Worm (Caenorhabditis elegans) whole organism, L1 larva: Measurements from ENCODE around the gene fbxa-113.
A peak's percentile ranks its signal among the peaks of the same experiment; 100 is the strongest.

ENCODE experiments used
- C16A3.4 ChIP-seq: fragments of 150-350 bp; optimal IDR thresholded peaks from 2 replicates; lab custom pipeline; 2014; ENCODE audit warnings: missing biosample characterization, missing genetic modification characterization
- alr-1 ChIP-seq: fragments of 200-800 bp; sonication (Bioruptor generic); optimal IDR thresholded peaks from 2 replicates; lab custom pipeline; 2018; ENCODE audit warnings: borderline replicate concordance, mild to moderate bottlenecking, missing genetic modification characterization, missing compliant biosample characterization
- ama-1 ChIP-seq: fragments of 150-350 bp; optimal IDR thresholded peaks from 2 replicates; lab custom pipeline; 2014
- ceh-63 ChIP-seq: fragments of 200-800 bp; sonication (Bioruptor generic); optimal IDR thresholded peaks from 2 replicates; lab custom pipeline; 2018; ENCODE audit warnings: mild to moderate bottlenecking, missing genetic modification characterization, missing compliant biosample characterization
- ceh-82 ChIP-seq, 3 experiments: fragments of 150-350 bp in 1 of 3; sonication (generic microtip) in 2 of 3; optimal IDR thresholded peaks; 2 replicates each; lab custom pipeline; 2014 to 2017; ENCODE audit warnings: missing biosample characterization in 3 of 3, missing genetic modification characterization in 3 of 3
- ceh-88 ChIP-seq: fragments of 200-800 bp; sonication (Bioruptor generic); IDR thresholded peaks from 2 replicates; pipeline ENCODE4 v1.3.6; 2022; ENCODE audit warnings: missing genetic modification characterization, missing compliant biosample characterization
- ceh-90 ChIP-seq: sonication (generic microtip); optimal IDR thresholded peaks from 2 replicates; lab custom pipeline; 2016; ENCODE audit warnings: missing genetic modification characterization, missing compliant biosample characterization
- ces-1 ChIP-seq: fragments of 150-350 bp; optimal IDR thresholded peaks from 2 replicates; lab custom pipeline; 2014; ENCODE audit warnings: missing biosample characterization, missing genetic modification reagents, missing genetic modification characterization
- dpl-1 ChIP-seq, 3 experiments: fragments of 150-350 bp in 2 of 3; sonication (generic microtip) in 1 of 3; optimal IDR thresholded peaks; 2 replicates each; lab custom pipeline; 2014 to 2017; ENCODE audit warnings: missing biosample characterization in 3 of 3, missing genetic modification characterization in 3 of 3, missing genetic modification reagents in 3 of 3
- efl-1 ChIP-seq, 4 experiments: fragments of 150-350 bp; optimal IDR thresholded peaks in 3 of 4; peaks in 1 of 4; 1 replicate in 1 of 4; 2 replicates in 3 of 4; lab custom pipeline; 2014; ENCODE audit warnings: missing biosample characterization in 2 of 4, missing genetic modification characterization in 2 of 4, missing genetic modification reagents in 2 of 4
- elt-2 ChIP-seq: sonication (generic microtip); optimal IDR thresholded peaks from 2 replicates; lab custom pipeline; 2016; ENCODE audit warnings: missing genetic modification characterization, mild to moderate bottlenecking, inconsistent platforms, missing compliant biosample characterization, missing genetic modification reagents
- elt-3 ChIP-seq, 6 experiments: fragments of 150-350 bp in 1 of 6; sonication (generic microtip); optimal IDR thresholded peaks; 2 replicates each; lab custom pipeline; 2017 to 2018; ENCODE audit warnings: missing biosample characterization in 6 of 6, missing genetic modification characterization in 6 of 6, inconsistent platforms in 1 of 6
- ets-5 ChIP-seq: fragments of 200-800 bp; sonication (Bioruptor generic); IDR thresholded peaks from 2 replicates; pipeline ENCODE4 v1.3.6; 2022; ENCODE audit warnings: missing genetic modification characterization, missing compliant biosample characterization
- fkh-10 ChIP-seq: sonication (generic microtip); optimal IDR thresholded peaks from 2 replicates; lab custom pipeline; 2017; ENCODE audit warnings: missing biosample characterization, missing genetic modification reagents, missing genetic modification characterization
- fkh-4 ChIP-seq: sonication (generic microtip); optimal IDR thresholded peaks from 2 replicates; lab custom pipeline; 2016; ENCODE audit warnings: missing compliant biosample characterization, missing genetic modification characterization, borderline replicate concordance
- fkh-8 ChIP-seq: sonication (generic microtip); optimal IDR thresholded peaks from 2 replicates; lab custom pipeline; 2016; ENCODE audit warnings: mild to moderate bottlenecking, missing genetic modification characterization, missing compliant biosample characterization
- grh-1 ChIP-seq: fragments of 200-800 bp; sonication (Bioruptor generic); IDR thresholded peaks from 2 replicates; pipeline ENCODE4 v1.3.6; 2022; ENCODE audit warnings: missing genetic modification reagents, missing genetic modification characterization, missing compliant biosample characterization
- jun-1 ChIP-seq: fragments of 150-350 bp; optimal IDR thresholded peaks from 2 replicates; lab custom pipeline; 2014; ENCODE audit warnings: missing biosample characterization, missing genetic modification reagents, missing genetic modification characterization
- lin-13 ChIP-seq: fragments of 150-350 bp; optimal IDR thresholded peaks from 2 replicates; lab custom pipeline; 2014; ENCODE audit warnings: missing biosample characterization, missing genetic modification reagents, missing genetic modification characterization
- lin-35 ChIP-seq, 2 experiments: fragments of 150-350 bp; optimal IDR thresholded peaks; 2 replicates each; lab custom pipeline; 2014; ENCODE audit warnings: missing biosample characterization in 2 of 2, missing genetic modification characterization in 2 of 2, missing genetic modification reagents in 2 of 2
- lin-39 ChIP-seq: fragments of 150-350 bp; optimal IDR thresholded peaks from 2 replicates; lab custom pipeline; 2014; ENCODE audit warnings: missing biosample characterization, missing genetic modification reagents, missing genetic modification characterization
- lir-3 ChIP-seq: sonication (generic microtip); optimal IDR thresholded peaks from 2 replicates; lab custom pipeline; 2016; ENCODE audit warnings: mild to moderate bottlenecking, missing genetic modification characterization, moderate library complexity, missing compliant biosample characterization; ENCODE audit not compliant: poor library complexity
- lsy-2 ChIP-seq, 2 experiments: fragments of 150-350 bp; optimal IDR thresholded peaks; 2 replicates each; lab custom pipeline; 2014; ENCODE audit warnings: missing biosample characterization in 2 of 2, missing genetic modification characterization in 2 of 2
- nhr-11 ChIP-seq: fragments of 150-350 bp; optimal IDR thresholded peaks from 2 replicates; lab custom pipeline; 2014; ENCODE audit warnings: missing biosample characterization, missing genetic modification characterization
- nhr-12 ChIP-seq: sonication (generic microtip); optimal IDR thresholded peaks from 2 replicates; lab custom pipeline; 2017; ENCODE audit warnings: missing biosample characterization, missing genetic modification characterization
- nhr-19 ChIP-seq: fragments of 200-800 bp; sonication (Bioruptor generic); conservative IDR thresholded peaks from 2 replicates; pipeline ENCODE4 v1.3.6; 2022; ENCODE audit warnings: missing genetic modification characterization, missing compliant biosample characterization
- nhr-20 ChIP-seq: sonication (generic microtip); optimal IDR thresholded peaks from 2 replicates; lab custom pipeline; 2016; ENCODE audit warnings: mild to moderate bottlenecking, missing genetic modification characterization, missing compliant biosample characterization
- nhr-28 ChIP-seq: fragments of 150-350 bp; optimal IDR thresholded peaks from 2 replicates; lab custom pipeline; 2014; ENCODE audit warnings: missing biosample characterization, missing genetic modification characterization
- nhr-71 ChIP-seq: sonication (generic microtip); optimal IDR thresholded peaks from 2 replicates; lab custom pipeline; 2016; ENCODE audit warnings: mild to moderate bottlenecking, missing genetic modification characterization, moderate library complexity, missing compliant biosample characterization
- nhr-77 ChIP-seq: fragments of 150-350 bp; optimal IDR thresholded peaks from 2 replicates; lab custom pipeline; 2014; ENCODE audit warnings: missing biosample characterization, missing genetic modification characterization
- nhr-84 ChIP-seq: sonication (generic microtip); optimal IDR thresholded peaks from 2 replicates; lab custom pipeline; 2017; ENCODE audit warnings: missing biosample characterization, missing genetic modification characterization
- nhr-90 ChIP-seq: sonication (generic microtip); optimal IDR thresholded peaks from 2 replicates; lab custom pipeline; 2016; ENCODE audit warnings: mild to moderate bottlenecking, missing genetic modification characterization, missing compliant biosample characterization; ENCODE audit not compliant: poor library complexity
- pax-3 ChIP-seq: fragments of 200-800 bp; sonication (Bioruptor generic); optimal IDR thresholded peaks from 2 replicates; lab custom pipeline; 2018; ENCODE audit warnings: mild to moderate bottlenecking, missing genetic modification characterization, moderate library complexity, missing compliant biosample characterization
- pqm-1 ChIP-seq: sonication (generic microtip); optimal IDR thresholded peaks from 3 replicates; lab custom pipeline; 2017; ENCODE audit warnings: missing biosample characterization, missing genetic modification characterization
- rnt-1 ChIP-seq: sonication (generic microtip); optimal IDR thresholded peaks from 2 replicates; lab custom pipeline; 2016; ENCODE audit warnings: mild to moderate bottlenecking, missing genetic modification characterization, moderate library complexity, missing compliant biosample characterization
- snu-23 ChIP-seq: sonication (generic microtip); optimal IDR thresholded peaks from 2 replicates; lab custom pipeline; 2016; ENCODE audit warnings: missing genetic modification characterization, missing compliant biosample characterization
- sptf-1 ChIP-seq: fragments of 150-350 bp; optimal IDR thresholded peaks from 2 replicates; lab custom pipeline; 2014; ENCODE audit warnings: missing biosample characterization, missing genetic modification characterization
- unc-30 ChIP-seq: sonication (generic microtip); optimal IDR thresholded peaks from 2 replicates; lab custom pipeline; 2017; ENCODE audit warnings: missing biosample characterization, missing genetic modification characterization
- unc-62 ChIP-seq: fragments of 150-350 bp; optimal IDR thresholded peaks from 2 replicates; lab custom pipeline; 2014; ENCODE audit warnings: missing biosample characterization, missing genetic modification reagents, missing genetic modification characterization
- vab-15 ChIP-seq: sonication (generic microtip); optimal IDR thresholded peaks from 2 replicates; lab custom pipeline; 2017; ENCODE audit warnings: missing genotype, mild to moderate bottlenecking, missing genetic modification characterization, missing compliant biosample characterization

Gene fbxa-113

ce11 chrV:20164059-20164892 is 38.9 kb upstream of the fbxa-113 start, which contains the start of gene F19B2.5:
Gene F19B2.5, minus strand, starts transcription at chrV:20164165.
- TF ChIP-seq pax-3 (peak; percentile 25), pqm-1 (tag; lab: Kevin White, UChicago) (peak; percentile 72), jun-1 (tag; lab: Kevin White, UChicago) (peak; percentile 66), lin-35 (GFP tag; optimal IDR thresholded peaks at IDR 0.05; lab: Kevin White, UChicago) (peak in 1 of 2 experiments; percentile 46), nhr-19 (GFP tag; lab: Robert Waterston, UW) (0 out of 2 replicates have a peak, but pooled peaks have one; percentile 8), elt-2 (tag; lab: Kevin White, UChicago) (peak; percentile 99), nhr-20 (tag; lab: Kevin White, UChicago) (peak; percentile 50), snu-23 (no peak), sptf-1 (tag; lab: Kevin White, UChicago) (no peak), ets-5 (GFP tag; lab: Robert Waterston, UW) (no peak), ceh-88 (GFP tag; lab: Robert Waterston, UW) (no peak), unc-62 (GFP tag; lab: Kevin White, UChicago) (no peak), nhr-90 (peak; percentile 47), nhr-71 (peak; percentile 67)

- no peak for TF ChIP-seq lin-39 (tag; lab: Kevin White, UChicago)
- no peak for TF ChIP-seq unc-30
- TF ChIP-seq ceh-63 (GFP tag; lab: Kevin White, UChicago): no peak
- no peak for TF ChIP-seq alr-1 (tag; lab: Kevin White, UChicago)
- TF ChIP-seq rnt-1: no peak
- TF ChIP-seq nhr-77 (tag; lab: Kevin White, UChicago): no peak
- no peak for TF ChIP-seq jun-1 (tag; lab: Kevin White, UChicago)
- TF ChIP-seq C16A3.4 (tag; lab: Kevin White, UChicago): no peak
- TF ChIP-seq nhr-12: no peak
- no peak for TF ChIP-seq fkh-8 (tag; lab: Kevin White, UChicago)
- TF ChIP-seq ama-1 (lab: Kevin White, UChicago): no peak
- no peak for TF ChIP-seq nhr-28
- TF ChIP-seq unc-62 (GFP tag; lab: Kevin White, UChicago): no peak
- TF ChIP-seq lin-13 (GFP tag; lab: Kevin White, UChicago): no peak
- no peak for TF ChIP-seq nhr-84 (tag; lab: Kevin White, UChicago)
- TF ChIP-seq ceh-82 (tag; optimal IDR thresholded peaks at IDR 0.05; lab: Kevin White, UChicago): no peak
- no peak for TF ChIP-seq fkh-10
- no peak for TF ChIP-seq vab-15 (tag; lab: Kevin White, UChicago)
- no peak for TF ChIP-seq ceh-90 (tag; lab: Kevin White, UChicago)
Observed at ce11 chrV:20165808-20166207, 37.4 kb upstream of the fbxa-113 start.

ce11 chrV:20171941-20172340 is 31.2 kb upstream of the fbxa-113 start, which contains the start of gene srw-39:
Gene srw-39, minus strand, starts transcription at chrV:20172041.
- no peak for TF ChIP-seq nhr-20 (tag; lab: Kevin White, UChicago)
- no peak for TF ChIP-seq nhr-77 (tag; lab: Kevin White, UChicago)
- no peak for TF ChIP-seq fkh-8 (tag; lab: Kevin White, UChicago)
- TF ChIP-seq lsy-2 (tag; optimal IDR thresholded peaks at IDR 0.05; lab: Kevin White, UChicago): no peak
- no peak for TF ChIP-seq grh-1 (GFP tag; lab: Robert Waterston, UW)
- no peak for TF ChIP-seq pax-3
- TF ChIP-seq lir-3: no peak
- no peak for TF ChIP-seq dpl-1 (GFP tag; optimal IDR thresholded peaks at IDR 0.05; lab: Kevin White, UChicago)
- TF ChIP-seq nhr-90: no peak
- TF ChIP-seq lin-35 (GFP tag; optimal IDR thresholded peaks at IDR 0.05; lab: Kevin White, UChicago): no peak
- TF ChIP-seq nhr-11: no peak
- no peak for TF ChIP-seq nhr-28
- TF ChIP-seq fkh-4: no peak
- TF ChIP-seq ama-1 (lab: Kevin White, UChicago): no peak
- TF ChIP-seq efl-1 (optimal IDR thresholded peaks at IDR 0.05; lab: Kevin White, UChicago): no peak
- TF ChIP-seq efl-1 (GFP tag; optimal IDR thresholded peaks at IDR 0.05 in 1 of 2; lab: Kevin White, UChicago): no peak
- TF ChIP-seq elt-3 (tag; optimal IDR thresholded peaks at IDR 0.05; lab: Kevin White, UChicago): no peak
- TF ChIP-seq sptf-1 (tag; lab: Kevin White, UChicago): no peak
- no peak for TF ChIP-seq ceh-88 (GFP tag; lab: Robert Waterston, UW)
- no peak for TF ChIP-seq lin-39 (tag; lab: Kevin White, UChicago)
- TF ChIP-seq ces-1 (GFP tag; lab: Kevin White, UChicago): no peak
